Fruit fly (Drosophila melanogaster) whole organism, embryonic: Measurements from ENCODE around the gene CG42656.

Experiments
- Ada2b ChIP-seq: fragments of 200-800 bp; sonication (Bioruptor generic); IDR thresholded peaks from 2 replicates; pipeline ENCODE4 v1.3.6; 2022; ENCODE audit warnings: missing biosample characterization, missing genetic modification characterization
- B-H1 ChIP-seq: fragments of 200-800 bp; sonication (Bioruptor generic); IDR thresholded peaks from 3 replicates; pipeline ENCODE4 v1.3.6; 2022; ENCODE audit warnings: missing biosample characterization, missing genetic modification characterization
- BEAF-32 ChIP-seq: fragments of 200-800 bp; sonication (Bioruptor generic); optimal IDR thresholded peaks from 3 replicates; lab custom pipeline; 2017; ENCODE audit warnings: missing biosample characterization, missing genetic modification characterization, mild to moderate bottlenecking, moderate library complexity, missing genetic modification reagents
- Bgb ChIP-seq: fragments of 200-800 bp; sonication (Bioruptor generic); IDR thresholded peaks from 2 replicates; pipeline ENCODE4 v1.3.6; 2022; ENCODE audit warnings: missing biosample characterization, missing genetic modification characterization; ENCODE audit not compliant: partially characterized antibody
- CG13123 ChIP-seq: fragments of 200-800 bp; sonication (Bioruptor generic); optimal IDR thresholded peaks from 2 replicates; lab custom pipeline; 2016; ENCODE audit warnings: missing biosample characterization, missing genetic modification characterization
- CG1529 ChIP-seq: fragments of 200-800 bp; sonication (Bioruptor generic); optimal IDR thresholded peaks from 3 replicates; lab custom pipeline; 2018; ENCODE audit warnings: missing biosample characterization, missing genetic modification characterization
- CG17359 ChIP-seq: fragments of 200-800 bp; sonication (Bioruptor generic); optimal IDR thresholded peaks from 3 replicates; lab custom pipeline; 2018; ENCODE audit warnings: missing biosample characterization, mild to moderate bottlenecking, missing genetic modification characterization, moderate library complexity
- CG33213 ChIP-seq: fragments of 200-800 bp; sonication (Bioruptor generic); optimal IDR thresholded peaks from 3 replicates; lab custom pipeline; 2016; ENCODE audit warnings: missing biosample characterization, missing genetic modification characterization
- CG34376 ChIP-seq: fragments of 200-800 bp; sonication (Bioruptor generic); optimal IDR thresholded peaks from 2 replicates; lab custom pipeline; 2018; ENCODE audit warnings: missing biosample characterization, mild to moderate bottlenecking, missing genetic modification characterization
- CG3847 ChIP-seq: fragments of 200-800 bp; sonication (Bioruptor generic); IDR thresholded peaks from 2 replicates; pipeline ENCODE4 v1.3.6; 2022; ENCODE audit warnings: missing biosample characterization, missing genetic modification characterization
- CG4360 ChIP-seq: fragments of 200-800 bp; sonication (Bioruptor generic); IDR thresholded peaks from 2 replicates; pipeline ENCODE4 v1.3.6; 2022; ENCODE audit warnings: missing biosample characterization, missing genetic modification characterization
- CG8290 ChIP-seq, 3 experiments: fragments of 200-800 bp; sonication (Bioruptor generic); optimal IDR thresholded peaks; 2 replicates each; lab custom pipeline; 2016 to 2019; ENCODE audit warnings: missing biosample characterization in 3 of 3, missing genetic modification characterization in 3 of 3, mild to moderate bottlenecking in 2 of 3, moderate library complexity in 1 of 3
- CG8359 ChIP-seq: fragments of 200-800 bp; sonication (Bioruptor generic); optimal IDR thresholded peaks from 2 replicates; lab custom pipeline; 2017; ENCODE audit warnings: missing biosample characterization, mild to moderate bottlenecking, missing genetic modification characterization, borderline replicate concordance
- CG8924 ChIP-seq: fragments of 200-800 bp; optimal IDR thresholded peaks from 3 replicates; lab custom pipeline; 2019; ENCODE audit warnings: missing biosample characterization, mild to moderate bottlenecking, missing genetic modification characterization, moderate library complexity
- CrebB ChIP-seq: fragments of 200-800 bp; sonication (Bioruptor generic); optimal IDR thresholded peaks from 3 replicates; lab custom pipeline; 2018; ENCODE audit warnings: missing biosample characterization, mild to moderate bottlenecking, missing genetic modification characterization
- D ChIP-seq, 2 experiments: fragments of 200-800 bp in 1 of 2; fragments of >200 bp in 1 of 2; sonication (Bioruptor generic) in 1 of 2; optimal IDR thresholded peaks; 2 replicates in 1 of 2; 3 replicates in 1 of 2; lab custom pipeline; 2017; ENCODE audit warnings: mild to moderate bottlenecking in 1 of 2, missing biosample characterization in 1 of 2, missing genetic modification characterization in 1 of 2, missing genetic modification reagents in 1 of 2
- Dek ChIP-seq: fragments of 200-800 bp; sonication (Bioruptor generic); optimal IDR thresholded peaks from 3 replicates; lab custom pipeline; 2019; ENCODE audit warnings: missing biosample characterization, mild to moderate bottlenecking, missing genetic modification characterization, moderate library complexity
- Eip74EF ChIP-seq, 2 experiments: fragments of 200-800 bp in 1 of 2; fragments of >200 bp in 1 of 2; sonication (Bioruptor generic) in 1 of 2; optimal IDR thresholded peaks; 2 replicates each; lab custom pipeline; 2017 to 2019; ENCODE audit warnings: missing biosample characterization in 2 of 2, missing genetic modification characterization in 2 of 2, mild to moderate bottlenecking in 1 of 2, moderate library complexity in 1 of 2
- Fer1 ChIP-seq: fragments of 200-800 bp; sonication (Bioruptor generic); optimal IDR thresholded peaks from 2 replicates; lab custom pipeline; 2017; ENCODE audit warnings: missing biosample characterization, mild to moderate bottlenecking, missing genetic modification characterization
- H2.0 ChIP-seq: fragments of 200-800 bp; sonication (Bioruptor generic); IDR thresholded peaks from 2 replicates; pipeline ENCODE4 v1.3.6; 2022; ENCODE audit warnings: missing biosample characterization, missing genetic modification characterization
- Lhr ChIP-seq: fragments of 200-800 bp; sonication (Bioruptor generic); optimal IDR thresholded peaks from 3 replicates; lab custom pipeline; 2017; ENCODE audit warnings: mild to moderate bottlenecking, missing biosample characterization, missing genetic modification reagents, missing genetic modification characterization
- Max ChIP-seq: fragments of 200-800 bp; sonication (Bioruptor generic); optimal IDR thresholded peaks from 2 replicates; lab custom pipeline; 2016; ENCODE audit warnings: missing biosample characterization, mild to moderate bottlenecking, missing genetic modification characterization
- Med ChIP-seq: fragments of 200-800 bp; sonication (Bioruptor generic); peaks from one replicate; lab custom pipeline; 2016; ENCODE audit warnings: missing biosample characterization, missing genetic modification characterization, mild to moderate bottlenecking, inconsistent platforms, moderate library complexity
- Nf-YB ChIP-seq: fragments of 200-800 bp; sonication (Bioruptor generic); optimal IDR thresholded peaks from 3 replicates; lab custom pipeline; 2019; ENCODE audit warnings: missing biosample characterization, mild to moderate bottlenecking, missing genetic modification characterization, moderate library complexity
- Pdp1 ChIP-seq, 2 experiments: fragments of 200-800 bp; sonication (Bioruptor generic); optimal IDR thresholded peaks; 3 replicates each; lab custom pipeline; 2016; ENCODE audit warnings: missing biosample characterization in 2 of 2, missing genetic modification characterization in 2 of 2, mild to moderate bottlenecking in 1 of 2, moderate library complexity in 1 of 2
- Poxn ChIP-seq: fragments of 200-800 bp; sonication (Bioruptor generic); IDR thresholded peaks from 2 replicates; pipeline ENCODE4 v1.3.6; 2022; ENCODE audit warnings: missing biosample characterization, missing genetic modification characterization
- Spps ChIP-seq: fragments of 200-800 bp; sonication (Bioruptor generic); optimal IDR thresholded peaks from 2 replicates; lab custom pipeline; 2018; ENCODE audit warnings: missing biosample characterization, mild to moderate bottlenecking, missing genetic modification characterization
- Taf1 ChIP-seq: fragments of 200-800 bp; sonication (Bioruptor generic); IDR thresholded peaks from 2 replicates; pipeline ENCODE4 v1.3.6; 2022; ENCODE audit warnings: missing biosample characterization, missing genetic modification characterization
- Vsx1 ChIP-seq: fragments of 200-800 bp; sonication (Bioruptor generic); optimal IDR thresholded peaks from 2 replicates; lab custom pipeline; 2017; ENCODE audit warnings: missing biosample characterization, mild to moderate bottlenecking, missing genetic modification characterization, missing genetic modification reagents
- chinmo ChIP-seq: fragments of 200-800 bp; sonication (Bioruptor generic); IDR thresholded peaks from 4 replicates; pipeline ENCODE4 v1.3.6; 2022; ENCODE audit warnings: missing biosample characterization, missing genetic modification characterization; ENCODE audit not compliant: partially characterized antibody
- corto ChIP-seq: fragments of 200-800 bp; sonication (Bioruptor generic); optimal IDR thresholded peaks from 2 replicates; lab custom pipeline; 2016; ENCODE audit warnings: missing biosample characterization, mild to moderate bottlenecking, missing genetic modification characterization, moderate library complexity
- dpn ChIP-seq, 2 experiments: fragments of 200-800 bp; sonication (Bioruptor generic); optimal IDR thresholded peaks; 3 replicates each; lab custom pipeline; 2016; ENCODE audit warnings: missing biosample characterization in 2 of 2, missing genetic modification characterization in 2 of 2
- ems ChIP-seq: fragments of 200-800 bp; sonication (Bioruptor generic); optimal IDR thresholded peaks from 3 replicates; lab custom pipeline; 2016; ENCODE audit warnings: missing biosample characterization, missing genetic modification characterization
- ewg ChIP-seq: fragments of 200-800 bp; sonication (Bioruptor generic); optimal IDR thresholded peaks from 3 replicates; lab custom pipeline; 2017; ENCODE audit warnings: mild to moderate bottlenecking, missing biosample characterization, missing genetic modification reagents, missing genetic modification characterization
- exex ChIP-seq: fragments of 200-800 bp; sonication (Bioruptor generic); optimal IDR thresholded peaks from 4 replicates; lab custom pipeline; 2018; ENCODE audit warnings: missing biosample characterization, mild to moderate bottlenecking, missing genetic modification characterization, moderate library complexity
- fd102C ChIP-seq: fragments of 200-800 bp; sonication (Bioruptor generic); optimal IDR thresholded peaks from 2 replicates; lab custom pipeline; 2018; ENCODE audit warnings: missing biosample characterization, mild to moderate bottlenecking, missing genetic modification characterization, moderate library complexity
- fu2 ChIP-seq: fragments of 200-800 bp; sonication (Bioruptor generic); optimal IDR thresholded peaks from 2 replicates; lab custom pipeline; 2016; ENCODE audit warnings: missing biosample characterization, missing genetic modification characterization
- hbn ChIP-seq: fragments of 200-800 bp; sonication (Bioruptor generic); IDR thresholded peaks from 2 replicates; pipeline ENCODE4 v1.3.6; 2022; ENCODE audit warnings: missing biosample characterization, missing genetic modification characterization; ENCODE audit not compliant: partially characterized antibody
- kah ChIP-seq: fragments of 200-800 bp; sonication (Bioruptor generic); optimal IDR thresholded peaks from 2 replicates; lab custom pipeline; 2018; ENCODE audit warnings: missing biosample characterization, mild to moderate bottlenecking, missing genetic modification characterization
- lab ChIP-seq: fragments of 200-800 bp; sonication (Bioruptor generic); optimal IDR thresholded peaks from 3 replicates; lab custom pipeline; 2017; ENCODE audit warnings: missing biosample characterization, missing genetic modification characterization, mild to moderate bottlenecking, moderate library complexity, missing genetic modification reagents
- mirr ChIP-seq: fragments of 200-800 bp; sonication (Bioruptor generic); optimal IDR thresholded peaks from 3 replicates; lab custom pipeline; 2018; ENCODE audit warnings: missing biosample characterization, mild to moderate bottlenecking, missing genetic modification characterization
- pzg ChIP-seq: fragments of 200-800 bp; sonication (Bioruptor generic); optimal IDR thresholded peaks from 3 replicates; lab custom pipeline; 2018; ENCODE audit warnings: missing biosample characterization, mild to moderate bottlenecking, missing genetic modification characterization, moderate library complexity
- sd ChIP-seq: fragments of 200-800 bp; sonication (Bioruptor generic); optimal IDR thresholded peaks from 3 replicates; lab custom pipeline; 2018; ENCODE audit warnings: missing biosample characterization, mild to moderate bottlenecking, missing genetic modification characterization, moderate library complexity
- shn ChIP-seq: fragments of 200-800 bp; sonication (Bioruptor generic); optimal IDR thresholded peaks from 3 replicates; lab custom pipeline; 2016; ENCODE audit warnings: missing biosample characterization, missing genetic modification characterization
- sug ChIP-seq: fragments of 200-800 bp; optimal IDR thresholded peaks from 2 replicates; lab custom pipeline; 2019; ENCODE audit warnings: missing biosample characterization, mild to moderate bottlenecking, missing genetic modification characterization, moderate library complexity
- wek ChIP-seq: fragments of 200-800 bp; sonication (Bioruptor generic); optimal IDR thresholded peaks from 3 replicates; lab custom pipeline; 2018; ENCODE audit warnings: missing biosample characterization, mild to moderate bottlenecking, missing genetic modification characterization, moderate library complexity

CG42656 gene

dm6 chr3R:7497488-7497887 lies 4.4 kb upstream of the CG42656 start:
- TF ChIP-seq pzg, result no peak
- no peak for TF ChIP-seq Vsx1
- peak; percentile 77 for TF ChIP-seq exex (tag; lab: Kevin White, UChicago)
- TF ChIP-seq Poxn, result no peak
- TF ChIP-seq CG33213, result no peak
- TF ChIP-seq CG8359 (GFP tag; lab: Kevin White, UChicago), result no peak
- TF ChIP-seq Bgb (GFP tag; lab: Robert Waterston, UW), result no peak
- TF ChIP-seq Ada2b, result no peak
- TF ChIP-seq sug (tag; lab: Kevin White, UChicago), result peak; percentile 65
- no peak for TF ChIP-seq Dek (tag; lab: Kevin White, UChicago)
- no peak for TF ChIP-seq ewg (GFP tag; lab: Kevin White, UChicago)
- 0 out of 4 replicates have a peak, but pooled peaks have one; percentile 63 for TF ChIP-seq chinmo (GFP tag; lab: Robert Waterston, UW)
- no peak for TF ChIP-seq CrebB (tag; lab: Kevin White, UChicago)
- no peak for TF ChIP-seq Max (GFP tag; lab: Kevin White, UChicago)
- no peak for TF ChIP-seq ems (GFP tag; lab: Kevin White, UChicago)
- TF ChIP-seq Nf-YB (GFP tag; lab: Kevin White, UChicago), result no peak
- no peak for TF ChIP-seq dpn (GFP tag; optimal IDR thresholded peaks at IDR 0.05; lab: Kevin White, UChicago)
- TF ChIP-seq shn (GFP tag; lab: Kevin White, UChicago), result no peak
- no peak for TF ChIP-seq Spps (tag; lab: Kevin White, UChicago)
- no peak for TF ChIP-seq H2.0 (GFP tag; lab: Robert Waterston, UW)
- no peak for TF ChIP-seq BEAF-32 (GFP tag; lab: Kevin White, UChicago)
- peak; percentile 73 for TF ChIP-seq mirr (GFP tag; lab: Kevin White, UChicago)
- no peak for TF ChIP-seq D (optimal IDR thresholded peaks at IDR 0.05; lab: Kevin White, UChicago)
- no peak for TF ChIP-seq D (GFP tag; optimal IDR thresholded peaks at IDR 0.05; lab: Kevin White, UChicago)
- no peak for TF ChIP-seq CG8290 (GFP tag; optimal IDR thresholded peaks at IDR 0.05; lab: Kevin White, UChicago)
- no peak for TF ChIP-seq CG8290 (tag; optimal IDR thresholded peaks at IDR 0.05; lab: Kevin White, UChicago)
- no peak for TF ChIP-seq kah (GFP tag; lab: Kevin White, UChicago)
- TF ChIP-seq fd102C (GFP tag; lab: Kevin White, UChicago), result no peak
- no peak for TF ChIP-seq CG17359
- TF ChIP-seq fu2 (GFP tag; lab: Kevin White, UChicago), result no peak
- peak in 1 of 2 experiments; percentile 79 for TF ChIP-seq Pdp1 (GFP tag; optimal IDR thresholded peaks at IDR 0.05; lab: Kevin White, UChicago)
- TF ChIP-seq sd, result peak; percentile 52
- TF ChIP-seq B-H1 (GFP tag; lab: Robert Waterston, UW), result no peak
- TF ChIP-seq lab (GFP tag; lab: Kevin White, UChicago), result peak; percentile 48
- TF ChIP-seq Med (GFP tag; lab: Kevin White, UChicago), result peak; percentile 65
- TF ChIP-seq corto (GFP tag; lab: Kevin White, UChicago), result peak; percentile 26
- TF ChIP-seq CG34376 (GFP tag; lab: Kevin White, UChicago), result peak; percentile 67
- peak; percentile 8 for TF ChIP-seq Fer1 (GFP tag; lab: Kevin White, UChicago)
- TF ChIP-seq CG1529 (GFP tag; lab: Kevin White, UChicago), result no peak

- no peak for TF ChIP-seq CG4360 (GFP tag; lab: Robert Waterston, UW)
- TF ChIP-seq CG8924 (tag; lab: Kevin White, UChicago), result no peak
- no peak for TF ChIP-seq exex (tag; lab: Kevin White, UChicago)
- no peak for TF ChIP-seq CG3847 (GFP tag; lab: Robert Waterston, UW)
- TF ChIP-seq CG13123 (GFP tag; lab: Kevin White, UChicago), result no peak
- no peak for TF ChIP-seq Lhr (GFP tag; lab: Kevin White, UChicago)
- TF ChIP-seq Taf1 (GFP tag; lab: Robert Waterston, UW), result no peak
- no peak for TF ChIP-seq wek (GFP tag; lab: Kevin White, UChicago)
- TF ChIP-seq Eip74EF (GFP tag; optimal IDR thresholded peaks at IDR 0.05; lab: Kevin White, UChicago), result no peak
- no peak for TF ChIP-seq hbn
- no peak for TF ChIP-seq fd102C (GFP tag; lab: Kevin White, UChicago)
- TF ChIP-seq, all 482 proteins: peak for 0
Measured at dm6 chr3R:7493745-7494144, 674 bp upstream of the CG42656 start, which contains the start of gene alpha-Est10. alpha-Est10 (minus strand) TSS chr3R:7493845.
